Fruit fly (Drosophila melanogaster) whole organism, embryonic: ENCODE results near the gene Hexim.

ENCODE experiments used
- Antp ChIP-seq: fragments of 200-800 bp; sonication (Bioruptor generic); optimal IDR thresholded peaks from 3 replicates; lab custom pipeline; 2016; ENCODE audit warnings: missing biosample characterization, missing genetic modification characterization
- BtbVII ChIP-seq: fragments of 200-800 bp; sonication (Bioruptor generic); optimal IDR thresholded peaks from 3 replicates; lab custom pipeline; 2017; ENCODE audit warnings: missing biosample characterization, mild to moderate bottlenecking, missing genetic modification characterization
- Bteb2 ChIP-seq: fragments of 200-800 bp; sonication (Bioruptor generic); optimal IDR thresholded peaks from 2 replicates; lab custom pipeline; 2016; ENCODE audit warnings: missing biosample characterization, missing genetic modification characterization
- CG10209 ChIP-seq: fragments of 200-800 bp; sonication (Bioruptor generic); optimal IDR thresholded peaks from 3 replicates; lab custom pipeline; 2017; ENCODE audit warnings: missing biosample characterization, mild to moderate bottlenecking, missing genetic modification characterization, missing genetic modification reagents
- CG10274 ChIP-seq: fragments of 200-800 bp; sonication (Bioruptor generic); optimal IDR thresholded peaks from 3 replicates; lab custom pipeline; 2017; ENCODE audit warnings: missing biosample characterization, mild to moderate bottlenecking, missing genetic modification characterization
- CG10321 ChIP-seq: fragments of 200-800 bp; sonication (Bioruptor generic); IDR thresholded peaks from 2 replicates; pipeline ENCODE4 v1.3.6; 2022; ENCODE audit warnings: missing biosample characterization, missing genetic modification characterization
- CG10565 ChIP-seq: fragments of 200-800 bp; sonication (Bioruptor generic); optimal IDR thresholded peaks from 3 replicates; lab custom pipeline; 2016; ENCODE audit warnings: missing biosample characterization, mild to moderate bottlenecking, missing genetic modification characterization
- CG10979 ChIP-seq: fragments of 200-800 bp; sonication (Bioruptor generic); optimal IDR thresholded peaks from 2 replicates; lab custom pipeline; 2018; ENCODE audit warnings: missing biosample characterization, mild to moderate bottlenecking, missing genetic modification characterization, moderate library complexity
- CG11723 ChIP-seq: fragments of 200-800 bp; sonication (Bioruptor generic); optimal IDR thresholded peaks from 2 replicates; lab custom pipeline; 2017; ENCODE audit warnings: missing biosample characterization, mild to moderate bottlenecking, missing genetic modification characterization
- CG14667 ChIP-seq: fragments of 200-800 bp; sonication (Bioruptor generic); IDR thresholded peaks from 2 replicates; pipeline ENCODE4 v1.3.6; 2022; ENCODE audit warnings: missing biosample characterization, missing genetic modification characterization
- CG14860 ChIP-seq: fragments of 200-800 bp; sonication (Bioruptor generic); IDR thresholded peaks from 3 replicates; pipeline ENCODE4 v1.3.6; 2022; ENCODE audit warnings: missing biosample characterization, missing genetic modification characterization; ENCODE audit not compliant: partially characterized antibody
- CG14965 ChIP-seq: fragments of 200-800 bp; sonication (Bioruptor generic); optimal IDR thresholded peaks from 2 replicates; lab custom pipeline; 2016; ENCODE audit warnings: missing biosample characterization, missing genetic modification characterization, borderline replicate concordance
- CG15011 ChIP-seq: fragments of 200-800 bp; sonication (Bioruptor generic); optimal IDR thresholded peaks from 3 replicates; lab custom pipeline; 2018; ENCODE audit warnings: missing biosample characterization, mild to moderate bottlenecking, missing genetic modification characterization
- CG2199 ChIP-seq: fragments of 200-800 bp; sonication (Bioruptor generic); IDR thresholded peaks from 3 replicates; pipeline ENCODE4 v1.3.6; 2022; ENCODE audit warnings: missing biosample characterization, missing genetic modification characterization
- CG30431 ChIP-seq: fragments of 200-800 bp; sonication (Bioruptor generic); optimal IDR thresholded peaks from 2 replicates; lab custom pipeline; 2017; ENCODE audit warnings: missing biosample characterization, missing genetic modification characterization
- CG33557 ChIP-seq: fragments of 200-800 bp; sonication (Bioruptor generic); optimal IDR thresholded peaks from 2 replicates; lab custom pipeline; 2019; ENCODE audit warnings: missing biosample characterization, mild to moderate bottlenecking, missing genetic modification characterization, moderate library complexity
- CG4282 ChIP-seq: fragments of 200-800 bp; sonication (Bioruptor generic); optimal IDR thresholded peaks from 2 replicates; lab custom pipeline; 2016; ENCODE audit warnings: missing biosample characterization, missing genetic modification characterization
- CG6175 ChIP-seq: fragments of 200-800 bp; sonication (Bioruptor generic); IDR thresholded peaks from 3 replicates; pipeline ENCODE4 v1.3.6; 2022; ENCODE audit warnings: missing biosample characterization, missing genetic modification characterization
- CG7372 ChIP-seq: fragments of 200-800 bp; sonication (Bioruptor generic); IDR thresholded peaks from 2 replicates; pipeline ENCODE4 v1.3.6; 2022; ENCODE audit warnings: missing biosample characterization, missing genetic modification characterization
- CG7745 ChIP-seq: fragments of 200-800 bp; sonication (Bioruptor generic); optimal IDR thresholded peaks from 2 replicates; lab custom pipeline; 2018; ENCODE audit warnings: missing biosample characterization, mild to moderate bottlenecking, missing genetic modification characterization, moderate library complexity
- CG9876 ChIP-seq: fragments of 200-800 bp; sonication (Bioruptor generic); optimal IDR thresholded peaks from 2 replicates; lab custom pipeline; 2016; ENCODE audit warnings: missing biosample characterization, missing genetic modification characterization
- CTCF ChIP-seq: fragments of 200-800 bp; sonication (Bioruptor generic); optimal IDR thresholded peaks from 2 replicates; lab custom pipeline; 2017; ENCODE audit warnings: missing biosample characterization, mild to moderate bottlenecking, missing genetic modification characterization, moderate library complexity
- Dfd ChIP-seq, 2 experiments: fragments of >200 bp; optimal IDR thresholded peaks; 2 replicates each; lab custom pipeline; 2017; ENCODE audit warnings: missing biosample characterization in 2 of 2, missing genetic modification characterization in 2 of 2
- Dref ChIP-seq: fragments of 200-800 bp; sonication (Bioruptor generic); IDR thresholded peaks from 2 replicates; pipeline ENCODE4 v1.3.6; 2022; ENCODE audit warnings: missing biosample characterization, missing genetic modification characterization
- Gsc ChIP-seq: fragments of 200-800 bp; sonication (Bioruptor generic); IDR thresholded peaks from 2 replicates; pipeline ENCODE4 v1.3.6; 2022; ENCODE audit warnings: missing biosample characterization, missing genetic modification characterization
- HLH3B ChIP-seq: fragments of 200-800 bp; sonication (Bioruptor generic); IDR thresholded peaks from 2 replicates; pipeline ENCODE4 v1.3.6; 2022; ENCODE audit warnings: missing biosample characterization, missing genetic modification characterization
- Hey ChIP-seq: fragments of 200-800 bp; sonication (Bioruptor generic); optimal IDR thresholded peaks from 3 replicates; lab custom pipeline; 2018; ENCODE audit warnings: missing biosample characterization, mild to moderate bottlenecking, missing genetic modification characterization
- MESR4 ChIP-seq: fragments of 200-800 bp; sonication (Bioruptor generic); optimal IDR thresholded peaks from 2 replicates; lab custom pipeline; 2018; ENCODE audit warnings: missing biosample characterization, mild to moderate bottlenecking, missing genetic modification characterization, moderate library complexity
- Mrtf ChIP-seq: fragments of 200-800 bp; sonication (Bioruptor generic); IDR thresholded peaks from 3 replicates; pipeline ENCODE4 v1.3.6; 2022; ENCODE audit warnings: missing biosample characterization, missing genetic modification characterization
- Optix ChIP-seq: fragments of 200-800 bp; sonication (Bioruptor generic); IDR thresholded peaks from 3 replicates; pipeline ENCODE4 v1.3.6; 2022; ENCODE audit warnings: missing biosample characterization, missing genetic modification characterization
- Poxn ChIP-seq: fragments of 200-800 bp; sonication (Bioruptor generic); IDR thresholded peaks from 2 replicates; pipeline ENCODE4 v1.3.6; 2022; ENCODE audit warnings: missing biosample characterization, missing genetic modification characterization
- Sry-β ChIP-seq: fragments of 200-800 bp; sonication (Bioruptor generic); optimal IDR thresholded peaks from 2 replicates; lab custom pipeline; 2018; ENCODE audit warnings: missing biosample characterization, mild to moderate bottlenecking, missing genetic modification characterization, moderate library complexity
- Ssrp ChIP-seq: fragments of 200-800 bp; sonication (Bioruptor generic); optimal IDR thresholded peaks from 2 replicates; lab custom pipeline; 2018; ENCODE audit warnings: missing biosample characterization, mild to moderate bottlenecking, missing genetic modification characterization, moderate library complexity
- Taf1 ChIP-seq: fragments of 200-800 bp; sonication (Bioruptor generic); IDR thresholded peaks from 2 replicates; pipeline ENCODE4 v1.3.6; 2022; ENCODE audit warnings: missing biosample characterization, missing genetic modification characterization
- Tbp ChIP-seq: fragments of >200 bp; optimal IDR thresholded peaks from 2 replicates; lab custom pipeline; 2018; ENCODE audit warnings: missing biosample characterization, missing genetic modification characterization
- ara ChIP-seq: fragments of 200-800 bp; sonication (Bioruptor generic); IDR thresholded peaks from 2 replicates; pipeline ENCODE4 v1.3.6; 2022; ENCODE audit warnings: missing biosample characterization, missing genetic modification characterization
- bab2 ChIP-seq: fragments of 200-800 bp; sonication (Bioruptor generic); optimal IDR thresholded peaks from 2 replicates; lab custom pipeline; 2016; ENCODE audit warnings: missing biosample characterization, missing genetic modification characterization
- danr ChIP-seq: fragments of 200-800 bp; sonication (Bioruptor generic); IDR thresholded peaks from 2 replicates; pipeline ENCODE4 v1.3.6; 2022; ENCODE audit warnings: missing biosample characterization, missing genetic modification characterization
- dmrt11E ChIP-seq: fragments of 200-800 bp; sonication (Bioruptor generic); optimal IDR thresholded peaks from 3 replicates; lab custom pipeline; 2018; ENCODE audit warnings: missing biosample characterization, mild to moderate bottlenecking, missing genetic modification characterization, moderate library complexity
- dysf ChIP-seq: fragments of 200-800 bp; sonication (Bioruptor generic); IDR thresholded peaks from 3 replicates; pipeline ENCODE4 v1.3.6; 2022; ENCODE audit warnings: missing biosample characterization, missing genetic modification characterization
- esg ChIP-seq: fragments of 200-800 bp; sonication (Bioruptor generic); conservative IDR thresholded peaks from 2 replicates; pipeline ENCODE4 v1.3.6; 2022; ENCODE audit warnings: missing biosample characterization, missing genetic modification characterization
- fd102C ChIP-seq: fragments of 200-800 bp; sonication (Bioruptor generic); optimal IDR thresholded peaks from 2 replicates; lab custom pipeline; 2018; ENCODE audit warnings: missing biosample characterization, mild to moderate bottlenecking, missing genetic modification characterization, moderate library complexity
- fd96Cb ChIP-seq: fragments of 200-800 bp; sonication (Bioruptor generic); optimal IDR thresholded peaks from 2 replicates; lab custom pipeline; 2018; ENCODE audit warnings: missing biosample characterization, mild to moderate bottlenecking, missing genetic modification characterization, moderate library complexity
- grau ChIP-seq: fragments of 200-800 bp; optimal IDR thresholded peaks from 3 replicates; lab custom pipeline; 2019; ENCODE audit warnings: missing biosample characterization, mild to moderate bottlenecking, missing genetic modification characterization, moderate library complexity
- gsb ChIP-seq: fragments of 200-800 bp; sonication (Bioruptor generic); IDR thresholded peaks from 2 replicates; pipeline ENCODE4 v1.3.6; 2022; ENCODE audit warnings: missing biosample characterization, missing genetic modification characterization
- gsb-n ChIP-seq: fragments of 200-800 bp; sonication (Bioruptor generic); optimal IDR thresholded peaks from 3 replicates; lab custom pipeline; 2018; ENCODE audit warnings: missing biosample characterization, mild to moderate bottlenecking, missing genetic modification characterization
- maf-S ChIP-seq: fragments of 200-800 bp; sonication (Bioruptor generic); optimal IDR thresholded peaks from 2 replicates; lab custom pipeline; 2016; ENCODE audit warnings: missing biosample characterization, missing genetic modification characterization
- mirr ChIP-seq: fragments of 200-800 bp; sonication (Bioruptor generic); optimal IDR thresholded peaks from 3 replicates; lab custom pipeline; 2018; ENCODE audit warnings: missing biosample characterization, mild to moderate bottlenecking, missing genetic modification characterization
- run ChIP-seq: fragments of 200-800 bp; sonication (Bioruptor generic); optimal IDR thresholded peaks from 3 replicates; lab custom pipeline; 2018; ENCODE audit warnings: missing biosample characterization, mild to moderate bottlenecking, missing genetic modification characterization
- slbo ChIP-seq: fragments of 200-800 bp; sonication (Bioruptor generic); IDR thresholded peaks from 2 replicates; pipeline ENCODE4 v1.3.6; 2022; ENCODE audit warnings: missing biosample characterization, missing genetic modification characterization
- sna ChIP-seq: fragments of 200-800 bp; sonication (Bioruptor generic); IDR thresholded peaks from 2 replicates; pipeline ENCODE4 v1.3.6; 2022; ENCODE audit warnings: missing biosample characterization, missing genetic modification characterization; ENCODE audit not compliant: partially characterized antibody

Hexim gene

DNA sequence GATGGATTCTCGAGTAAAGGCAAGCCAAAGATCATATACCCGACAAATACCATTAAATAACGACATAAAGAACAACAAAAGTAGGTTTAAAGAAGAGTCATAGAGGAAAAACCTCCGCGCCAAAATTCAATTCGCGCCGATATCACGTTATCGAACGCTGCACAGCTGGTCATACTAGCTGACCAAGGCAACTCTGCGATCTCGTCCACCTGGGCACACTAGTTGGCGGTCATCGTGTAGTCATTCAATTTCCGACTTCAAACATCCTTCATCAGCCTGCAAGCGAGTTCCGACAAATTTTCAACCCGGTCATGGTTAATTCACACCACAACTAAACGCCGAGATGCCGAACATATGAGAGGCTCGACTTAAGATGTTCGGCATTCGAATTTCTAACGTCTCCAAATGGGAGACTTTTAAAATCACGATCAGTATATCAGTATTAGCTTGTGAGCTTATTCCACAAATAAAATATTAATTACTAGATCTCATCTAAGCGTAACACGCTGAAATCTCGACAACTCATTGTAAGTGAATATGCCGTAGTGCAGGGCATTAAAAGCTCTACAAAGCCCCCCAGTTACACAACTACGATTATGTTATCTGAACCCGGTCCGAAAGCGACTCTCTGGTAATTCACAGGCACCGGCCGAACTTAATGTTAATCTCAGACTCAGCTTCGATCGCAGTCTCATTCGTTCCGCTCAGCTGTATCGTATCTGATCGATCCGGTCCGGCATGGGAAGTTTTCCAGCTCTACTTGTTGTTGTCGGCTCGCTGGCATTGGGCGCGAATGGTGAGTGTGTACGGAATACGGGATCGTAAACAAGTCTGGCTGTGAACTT, 2.3 kb upstream of the Hexim start, which contains the start of gene CG3505 (continued):
- TF ChIP-seq mirr (GFP tag; lab: Kevin White, UChicago) (no peak), Tbp (GFP tag; lab: Kevin White, UChicago) (no peak), CG10209 (GFP tag; lab: Kevin White, UChicago) (peak; percentile 40), CG33557 (GFP tag; lab: Kevin White, UChicago) (no peak), dysf (GFP tag; lab: Robert Waterston, UW) (0 out of 3 replicates have a peak, but pooled peaks have one; percentile 36), Optix (no peak), bab2 (GFP tag; lab: Kevin White, UChicago) (peak; percentile 42), MESR4 (no peak), Sry-β (no peak), CG14965 (GFP tag; lab: Kevin White, UChicago) (no peak), CG10565 (GFP tag; lab: Kevin White, UChicago) (no peak), BtbVII (GFP tag; lab: Kevin White, UChicago) (peak; percentile 29), CG10979 (no peak), CG2199 (GFP tag; lab: Robert Waterston, UW) (no peak), Ssrp (tag; lab: Kevin White, UChicago) (peak; percentile 19), fd96Cb (peak; percentile 16), CG7745 (tag; lab: Kevin White, UChicago) (no peak), dmrt11E (tag; lab: Kevin White, UChicago) (no peak), esg (GFP tag; lab: Robert Waterston, UW) (no peak), danr (GFP tag; lab: Robert Waterston, UW) (no peak), sna (GFP tag; lab: Robert Waterston, UW) (no peak), CTCF (GFP tag; lab: Kevin White, UChicago) (no peak), CG7372 (GFP tag; lab: Robert Waterston, UW) (no peak), CG10321 (no peak), Hey (tag; lab: Kevin White, UChicago) (no peak), Poxn (GFP tag; lab: Robert Waterston, UW) (no peak), Bteb2 (GFP tag; lab: Kevin White, UChicago) (no peak), CG14667 (GFP tag; lab: Robert Waterston, UW) (no peak), CG10274 (GFP tag; lab: Kevin White, UChicago) (peak; percentile 78), ara (no peak), run (tag; lab: Kevin White, UChicago) (peak; percentile 29), Antp (GFP tag; lab: Kevin White, UChicago) (peak; percentile 5), CG9876 (no peak), maf-S (GFP tag; lab: Kevin White, UChicago) (no peak), CG14860 (no peak), fd102C (GFP tag; lab: Kevin White, UChicago) (no peak), CG6175 (GFP tag; lab: Robert Waterston, UW) (no peak), Mrtf (GFP tag; lab: Robert Waterston, UW) (no peak), Gsc (no peak), CG15011 (GFP tag; lab: Kevin White, UChicago) (peak; percentile 42), gsb (GFP tag; lab: Robert Waterston, UW) (no peak; the same call in 1 of the 2 replicates), HLH3B (GFP tag; lab: Robert Waterston, UW) (peak; percentile 40), grau (peak; percentile 50), gsb-n (no peak), Taf1 (GFP tag; lab: Robert Waterston, UW) (no peak), Dref (GFP tag; lab: Robert Waterston, UW) (peak; percentile 94), CG4282 (GFP tag; lab: Kevin White, UChicago) (peak; percentile 2), slbo (GFP tag; lab: Robert Waterston, UW) (peak; percentile 64), CG11723 (GFP tag; lab: Kevin White, UChicago) (no peak), CG30431 (GFP tag; lab: Kevin White, UChicago) (no peak), Dfd (GFP tag; optimal IDR thresholded peaks at IDR 0.05; lab: Kevin White, UChicago) (no peak)
